Worm (Caenorhabditis elegans) whole organism, young adult: ENCODE results near the gene ZC116.1.

Experiments used
- B0261.1 ChIP-seq: sonication (generic microtip); optimal IDR thresholded peaks from 2 replicates; lab custom pipeline; 2016; ENCODE audit warnings: mild to moderate bottlenecking, missing genetic modification characterization, moderate library complexity, missing compliant biosample characterization
- B0336.3 ChIP-seq: fragments of 200-800 bp; sonication (Bioruptor generic); IDR thresholded peaks from 2 replicates; pipeline ENCODE4 v1.3.6; 2022; ENCODE audit warnings: missing genetic modification characterization, missing compliant biosample characterization
- C17E4.6 ChIP-seq: fragments of 200-800 bp; sonication (Bioruptor generic); IDR thresholded peaks from 2 replicates; pipeline ENCODE4 v1.3.6; 2022; ENCODE audit warnings: missing genetic modification reagents, missing genetic modification characterization, missing compliant biosample characterization
- D2030.7 ChIP-seq: fragments of 200-800 bp; sonication (Bioruptor generic); IDR thresholded peaks from 2 replicates; pipeline ENCODE4 v1.3.6; 2022; ENCODE audit warnings: missing genetic modification reagents, missing genetic modification characterization, missing compliant biosample characterization
- F23B12.7 ChIP-seq: sonication (generic microtip); optimal IDR thresholded peaks from 2 replicates; lab custom pipeline; 2017; ENCODE audit warnings: missing genetic modification characterization, mild to moderate bottlenecking, missing compliant biosample characterization, antibody characterized with exemption, moderate library complexity; ENCODE audit not compliant: insufficient read depth
- F39B2.1 ChIP-seq: fragments of 200-800 bp; sonication (Bioruptor generic); IDR thresholded peaks from 2 replicates; pipeline ENCODE4 v1.3.6; 2022; ENCODE audit warnings: missing genetic modification reagents, missing genetic modification characterization, missing compliant biosample characterization
- F49E8.2 ChIP-seq: sonication (generic microtip); optimal IDR thresholded peaks from 3 replicates; lab custom pipeline; 2017; ENCODE audit warnings: missing genetic modification characterization, mild to moderate bottlenecking, missing compliant biosample characterization, antibody characterized with exemption, moderate library complexity; ENCODE audit not compliant: insufficient read depth
- F57A8.1 ChIP-seq: fragments of 200-800 bp; sonication (Bioruptor generic); optimal IDR thresholded peaks from 2 replicates; lab custom pipeline; 2018; ENCODE audit warnings: mild to moderate bottlenecking, missing genetic modification characterization, moderate library complexity, missing compliant biosample characterization
- Y79H2A.3 ChIP-seq: fragments of 200-800 bp; sonication (Bioruptor generic); conservative IDR thresholded peaks from 2 replicates; pipeline ENCODE4 v1.3.6; 2022; ENCODE audit warnings: missing genetic modification reagents, missing genetic modification characterization, missing compliant biosample characterization
- Y95B8A.8 ChIP-seq: fragments of 200-800 bp; sonication (Bioruptor generic); IDR thresholded peaks from 2 replicates; pipeline ENCODE4 v1.3.6; 2022; ENCODE audit warnings: missing genetic modification reagents, missing genetic modification characterization, missing compliant biosample characterization
- ZK185.1 ChIP-seq: sonication (generic microtip); optimal IDR thresholded peaks from 2 replicates; lab custom pipeline; 2016; ENCODE audit warnings: mild to moderate bottlenecking, missing genetic modification characterization, missing compliant biosample characterization; ENCODE audit not compliant: poor library complexity, severe bottlenecking
- atf-7 ChIP-seq: sonication (generic microtip); optimal IDR thresholded peaks from 2 replicates; lab custom pipeline; 2017; ENCODE audit warnings: mild to moderate bottlenecking, missing genetic modification characterization, missing compliant biosample characterization
- athp-1 ChIP-seq: sonication (generic microtip); optimal IDR thresholded peaks from 2 replicates; lab custom pipeline; 2017; ENCODE audit warnings: mild to moderate bottlenecking, missing genetic modification characterization, missing compliant biosample characterization
- attf-3 ChIP-seq: fragments of 200-800 bp; sonication (Bioruptor generic); conservative IDR thresholded peaks from 2 replicates; pipeline ENCODE4 v1.3.6; 2022; ENCODE audit warnings: missing genetic modification reagents, missing genetic modification characterization, missing compliant biosample characterization
- bed-1 ChIP-seq: fragments of 200-800 bp; sonication (Bioruptor generic); IDR thresholded peaks from 2 replicates; pipeline ENCODE4 v1.3.6; 2022; ENCODE audit warnings: missing genetic modification reagents, missing genetic modification characterization, missing compliant biosample characterization
- ceh-40 ChIP-seq: fragments of 200-800 bp; sonication (Bioruptor generic); IDR thresholded peaks from 2 replicates; pipeline ENCODE4 v1.3.6; 2022; ENCODE audit warnings: missing genetic modification characterization, missing compliant biosample characterization
- ceh-58 ChIP-seq: fragments of 200-800 bp; sonication (Bioruptor generic); IDR thresholded peaks from 2 replicates; pipeline ENCODE4 v1.3.6; 2022; ENCODE audit warnings: missing genetic modification characterization, missing compliant biosample characterization
- ceh-91 ChIP-seq: fragments of 200-800 bp; sonication (Bioruptor generic); IDR thresholded peaks from 2 replicates; pipeline ENCODE4 v1.3.6; 2022; ENCODE audit warnings: missing genetic modification reagents, missing genetic modification characterization, missing compliant biosample characterization
- chd-7 ChIP-seq: sonication (generic microtip); optimal IDR thresholded peaks from 2 replicates; lab custom pipeline; 2016; ENCODE audit warnings: mild to moderate bottlenecking, missing genetic modification characterization, moderate library complexity, missing compliant biosample characterization
- dpff-1 ChIP-seq: sonication (generic microtip); optimal IDR thresholded peaks from 2 replicates; lab custom pipeline; 2017; ENCODE audit warnings: mild to moderate bottlenecking, missing genetic modification characterization, missing compliant biosample characterization
- ets-4 ChIP-seq: fragments of 200-800 bp; sonication (Bioruptor generic); optimal IDR thresholded peaks from 2 replicates; lab custom pipeline; 2018; ENCODE audit warnings: mild to moderate bottlenecking, missing genetic modification characterization, missing compliant biosample characterization
- fkh-3 ChIP-seq: sonication (generic microtip); optimal IDR thresholded peaks from 2 replicates; lab custom pipeline; 2016; ENCODE audit warnings: mild to moderate bottlenecking, missing genetic modification characterization, missing compliant biosample characterization
- him-1 ChIP-seq: sonication (generic microtip); optimal IDR thresholded peaks from 2 replicates; lab custom pipeline; 2016; ENCODE audit warnings: missing genotype, missing genetic modification reagents, missing genetic modification characterization, missing compliant biosample characterization
- hlh-12 ChIP-seq: sonication (generic microtip); optimal IDR thresholded peaks from 2 replicates; lab custom pipeline; 2016; ENCODE audit warnings: missing genetic modification characterization, missing compliant biosample characterization
- hsf-1 ChIP-seq: fragments of 200-800 bp; sonication (Bioruptor generic); IDR thresholded peaks from 2 replicates; pipeline ENCODE4 v1.3.6; 2022; ENCODE audit warnings: missing genetic modification reagents, missing genetic modification characterization, missing compliant biosample characterization
- let-607 ChIP-seq, 2 experiments: fragments of 200-800 bp in 1 of 2; sonication (Bioruptor generic) in 1 of 2; sonication (generic microtip) in 1 of 2; optimal IDR thresholded peaks; 2 replicates each; lab custom pipeline; 2016 to 2018; ENCODE audit warnings: mild to moderate bottlenecking in 2 of 2, missing compliant biosample characterization in 2 of 2, missing genetic modification characterization in 2 of 2, moderate library complexity in 2 of 2, missing genotype in 1 of 2
- lin-40 ChIP-seq: sonication (generic microtip); optimal IDR thresholded peaks from 2 replicates; lab custom pipeline; 2016; ENCODE audit warnings: missing genetic modification characterization, mild to moderate bottlenecking, missing compliant biosample characterization, missing genotype, missing genetic modification reagents
- lir-1 ChIP-seq: fragments of 200-800 bp; sonication (Bioruptor generic); conservative IDR thresholded peaks from 2 replicates; pipeline ENCODE4 v1.3.6; 2022; ENCODE audit warnings: missing genetic modification reagents, missing genetic modification characterization, missing compliant biosample characterization
- lsl-1 ChIP-seq: fragments of 200-800 bp; sonication (Bioruptor generic); optimal IDR thresholded peaks from 2 replicates; lab custom pipeline; 2018; ENCODE audit warnings: mild to moderate bottlenecking, missing genetic modification characterization, moderate library complexity, missing compliant biosample characterization
- madf-3 ChIP-seq: fragments of 200-800 bp; sonication (Bioruptor generic); IDR thresholded peaks from 2 replicates; pipeline ENCODE4 v1.3.6; 2022; ENCODE audit warnings: missing genetic modification reagents, missing genetic modification characterization, missing compliant biosample characterization
- mel-28 ChIP-seq: sonication (generic microtip); optimal IDR thresholded peaks from 2 replicates; lab custom pipeline; 2016; ENCODE audit warnings: borderline replicate concordance, mild to moderate bottlenecking, missing genetic modification characterization, missing compliant biosample characterization
- mes-4 ChIP-seq: sonication (generic microtip); optimal IDR thresholded peaks from 2 replicates; lab custom pipeline; 2016; ENCODE audit warnings: missing genotype, missing genetic modification characterization, missing compliant biosample characterization
- nfyb-1 ChIP-seq: fragments of 200-800 bp; sonication (Bioruptor generic); IDR thresholded peaks from 2 replicates; pipeline ENCODE4 v1.3.6; 2022; ENCODE audit warnings: missing genetic modification reagents, missing genetic modification characterization, missing compliant biosample characterization
- nhr-179 ChIP-seq: sonication (generic microtip); optimal IDR thresholded peaks from 2 replicates; lab custom pipeline; 2016; ENCODE audit warnings: mild to moderate bottlenecking, missing genetic modification characterization, missing compliant biosample characterization
- nhr-27 ChIP-seq: fragments of 200-800 bp; sonication (Bioruptor generic); optimal IDR thresholded peaks from 2 replicates; lab custom pipeline; 2018; ENCODE audit warnings: mild to moderate bottlenecking, missing genetic modification characterization, moderate library complexity, missing compliant biosample characterization
- nhr-80 ChIP-seq: sonication (generic microtip); optimal IDR thresholded peaks from 2 replicates; lab custom pipeline; 2016; ENCODE audit warnings: missing genetic modification characterization, missing compliant biosample characterization
- pbrm-1 ChIP-seq: fragments of 200-800 bp; sonication (Bioruptor generic); IDR thresholded peaks from 2 replicates; pipeline ENCODE4 v1.3.6; 2022; ENCODE audit warnings: missing genetic modification reagents, missing genetic modification characterization, missing compliant biosample characterization
- rpc-1 ChIP-seq, 2 experiments: fragments of 150-350 bp in 1 of 2; sonication (generic microtip) in 1 of 2; optimal IDR thresholded peaks; 2 replicates each; lab custom pipeline; 2014 to 2018; ENCODE audit warnings: missing biosample characterization in 1 of 2, missing genetic modification characterization in 1 of 2, missing genetic modification reagents in 1 of 2, missing genotype in 1 of 2
- sdz-38 ChIP-seq: sonication (generic microtip); optimal IDR thresholded peaks from 2 replicates; lab custom pipeline; 2016; ENCODE audit warnings: missing genotype, missing genetic modification characterization, missing compliant biosample characterization
- snpc-1.1 ChIP-seq: sonication (generic microtip); optimal IDR thresholded peaks from 2 replicates; lab custom pipeline; 2017; ENCODE audit warnings: missing genetic modification characterization, mild to moderate bottlenecking, missing compliant biosample characterization, antibody characterized with exemption, moderate library complexity, missing genotype, missing genetic modification reagents; ENCODE audit not compliant: insufficient read depth
- tbp1 ChIP-seq: fragments of 200-800 bp; sonication (Bioruptor generic); optimal IDR thresholded peaks from 2 replicates; lab custom pipeline; 2018; ENCODE audit warnings: mild to moderate bottlenecking, missing genetic modification characterization, missing compliant biosample characterization
- tbx-9 ChIP-seq: sonication (generic microtip); optimal IDR thresholded peaks from 2 replicates; lab custom pipeline; 2016; ENCODE audit warnings: borderline replicate concordance, missing genetic modification characterization, inconsistent platforms, missing compliant biosample characterization
- unc-130 ChIP-seq: sonication (generic microtip); optimal IDR thresholded peaks from 2 replicates; lab custom pipeline; 2016; ENCODE audit warnings: missing genetic modification reagents, missing genetic modification characterization, missing compliant biosample characterization
- unc-62 ChIP-seq: fragments of 150-350 bp; optimal IDR thresholded peaks from 2 replicates; lab custom pipeline; 2014; ENCODE audit warnings: missing biosample characterization, missing genetic modification reagents, missing genetic modification characterization
- xnd-1 ChIP-seq: sonication (generic microtip); optimal IDR thresholded peaks from 2 replicates; lab custom pipeline; 2016; ENCODE audit warnings: missing genotype, missing genetic modification reagents, missing genetic modification characterization, missing compliant biosample characterization
- ztf-22 ChIP-seq: fragments of 200-800 bp; sonication (Bioruptor generic); optimal IDR thresholded peaks from 2 replicates; lab custom pipeline; 2018; ENCODE audit warnings: mild to moderate bottlenecking, missing genetic modification characterization, moderate library complexity, missing compliant biosample characterization
- ztf-28 ChIP-seq: fragments of 200-800 bp; sonication (Bioruptor generic); IDR thresholded peaks from 2 replicates; pipeline ENCODE4 v1.3.6; 2022; ENCODE audit warnings: missing genetic modification reagents, missing genetic modification characterization, missing compliant biosample characterization
- ztf-6 ChIP-seq: fragments of 200-800 bp; sonication (Bioruptor generic); IDR thresholded peaks from 2 replicates; pipeline ENCODE4 v1.3.6; 2022; ENCODE audit warnings: missing genetic modification reagents, missing genetic modification characterization, missing compliant biosample characterization

ZC116.1 gene

ce11 chrV:12637238-12637690, 27.6 kb downstream of the ZC116.1 start, which contains the start of gene F56H9.2 (continued):
- no peak for TF ChIP-seq F39B2.1 (GFP tag; lab: Robert Waterston, UW)
- TF ChIP-seq C17E4.6 = no peak
- TF ChIP-seq madf-3 (GFP tag; lab: Robert Waterston, UW) = no peak
- TF ChIP-seq mel-28 (tag; lab: Kevin White, UChicago) = no peak
- TF ChIP-seq Y95B8A.8 (GFP tag; lab: Robert Waterston, UW) = no peak
- TF ChIP-seq B0261.1 (tag; lab: Kevin White, UChicago) = no peak
- TF ChIP-seq hlh-12 (tag; lab: Kevin White, UChicago) = no peak
- TF ChIP-seq snpc-1.1 (tag; lab: Kevin White, UChicago) = no peak
- no peak for TF ChIP-seq him-1 (tag; lab: Kevin White, UChicago)
- no peak for TF ChIP-seq F23B12.7
- no peak for TF ChIP-seq athp-1 (tag; lab: Kevin White, UChicago)
- no peak for TF ChIP-seq nhr-27
- TF ChIP-seq F57A8.1 = no peak
- no peak for TF ChIP-seq nhr-179 (tag; lab: Kevin White, UChicago)
- TF ChIP-seq lir-1 (GFP tag; lab: Robert Waterston, UW) = no peak
- TF ChIP-seq pbrm-1 (GFP tag; lab: Robert Waterston, UW) = no peak
- TF ChIP-seq ZK185.1 = no peak
- TF ChIP-seq bed-1 (GFP tag; lab: Robert Waterston, UW) = no peak
- TF ChIP-seq Y79H2A.3 (GFP tag; lab: Robert Waterston, UW) = no peak
- TF ChIP-seq F49E8.2 (tag; lab: Kevin White, UChicago) = no peak
- no peak for TF ChIP-seq xnd-1 (tag; lab: Kevin White, UChicago)
- no peak for TF ChIP-seq ceh-58 (GFP tag; lab: Robert Waterston, UW)
- no peak for TF ChIP-seq mes-4 (tag; lab: Kevin White, UChicago)
- TF ChIP-seq atf-7 (tag; lab: Kevin White, UChicago) = peak; percentile 60
- TF ChIP-seq sdz-38 (tag; lab: Kevin White, UChicago) = no peak
- TF ChIP-seq ceh-91 (GFP tag; lab: Robert Waterston, UW) = no peak
- no peak for TF ChIP-seq dpff-1 (tag; lab: Kevin White, UChicago)
- no peak for TF ChIP-seq unc-62 (GFP tag; lab: Kevin White, UChicago)
- TF ChIP-seq unc-130 = no peak
- no peak for TF ChIP-seq let-607 (tag; optimal IDR thresholded peaks at IDR 0.05; lab: Kevin White, UChicago)
- TF ChIP-seq fkh-3 = no peak
- peak; percentile 50; the same call in 1 of the 2 replicates for TF ChIP-seq hsf-1 (GFP tag; lab: Robert Waterston, UW)
- peak; percentile 61 for TF ChIP-seq B0336.3 (GFP tag; lab: Robert Waterston, UW)
- no peak for TF ChIP-seq rpc-1 (optimal IDR thresholded peaks at IDR 0.05; lab: Kevin White, UChicago)
- TF ChIP-seq rpc-1 (tag; optimal IDR thresholded peaks at IDR 0.05; lab: Kevin White, UChicago) = no peak
- no peak for TF ChIP-seq ztf-28 (GFP tag; lab: Robert Waterston, UW)
- peak; percentile 11 for TF ChIP-seq ets-4
- TF ChIP-seq ceh-40 (GFP tag; lab: Robert Waterston, UW) = no peak
- TF ChIP-seq D2030.7 (GFP tag; lab: Robert Waterston, UW) = no peak
- TF ChIP-seq ztf-22 (GFP tag; lab: Kevin White, UChicago) = peak; percentile 73
- peak; percentile 68 for TF ChIP-seq chd-7 (tag; lab: Kevin White, UChicago)
- TF ChIP-seq ztf-6 (GFP tag; lab: Robert Waterston, UW) = no peak
- TF ChIP-seq lsl-1 (GFP tag; lab: Kevin White, UChicago) = no peak
- TF ChIP-seq lin-40 (tag; lab: Kevin White, UChicago) = peak; percentile 67
- peak; percentile 73 for TF ChIP-seq nfyb-1 (GFP tag; lab: Robert Waterston, UW)
- TF ChIP-seq tbx-9 (tag; lab: Kevin White, UChicago) = no peak
- no peak for TF ChIP-seq attf-3 (GFP tag; lab: Robert Waterston, UW)
- peak; percentile 52 for TF ChIP-seq nhr-80
- TF ChIP-seq tbp1 (GFP tag; lab: Kevin White, UChicago) = peak; percentile 31
